Fruit fly (Drosophila melanogaster) whole organism, embryonic: ENCODE data around the gene Cip4.

ENCODE experiments used
- B-H1 ChIP-seq: fragments of 200-800 bp; sonication (Bioruptor generic); IDR thresholded peaks from 3 replicates; pipeline ENCODE4 v1.3.6; 2022; ENCODE audit warnings: missing biosample characterization, missing genetic modification characterization
- CG10321 ChIP-seq: fragments of 200-800 bp; sonication (Bioruptor generic); IDR thresholded peaks from 2 replicates; pipeline ENCODE4 v1.3.6; 2022; ENCODE audit warnings: missing biosample characterization, missing genetic modification characterization
- CG11456 ChIP-seq: fragments of 200-800 bp; sonication (Bioruptor generic); IDR thresholded peaks from 3 replicates; pipeline ENCODE4 v1.3.6; 2022; ENCODE audit warnings: missing biosample characterization, missing genetic modification characterization
- CG12104 ChIP-seq: fragments of 200-800 bp; sonication (Bioruptor generic); optimal IDR thresholded peaks from 3 replicates; lab custom pipeline; 2016; ENCODE audit warnings: missing biosample characterization, missing genetic modification characterization
- CG12942 ChIP-seq: fragments of 200-800 bp; sonication (Bioruptor generic); optimal IDR thresholded peaks from 3 replicates; lab custom pipeline; 2016; ENCODE audit warnings: missing biosample characterization, missing genetic modification characterization
- CG13123 ChIP-seq: fragments of 200-800 bp; sonication (Bioruptor generic); optimal IDR thresholded peaks from 2 replicates; lab custom pipeline; 2016; ENCODE audit warnings: missing biosample characterization, missing genetic modification characterization
- CG14667 ChIP-seq: fragments of 200-800 bp; sonication (Bioruptor generic); IDR thresholded peaks from 2 replicates; pipeline ENCODE4 v1.3.6; 2022; ENCODE audit warnings: missing biosample characterization, missing genetic modification characterization
- CG15073 ChIP-seq: fragments of 200-800 bp; sonication (Bioruptor generic); optimal IDR thresholded peaks from 2 replicates; lab custom pipeline; 2016; ENCODE audit warnings: missing biosample characterization, missing genetic modification characterization
- CG1647 ChIP-seq: fragments of 200-800 bp; sonication (Bioruptor generic); optimal IDR thresholded peaks from 3 replicates; lab custom pipeline; 2016; ENCODE audit warnings: missing biosample characterization, missing genetic modification characterization
- CG17361 ChIP-seq: fragments of 200-800 bp; sonication (Bioruptor generic); IDR thresholded peaks from 3 replicates; pipeline ENCODE4 v1.3.6; 2022; ENCODE audit warnings: missing biosample characterization, missing genetic modification characterization
- CG1832 ChIP-seq: fragments of 200-800 bp; sonication (Bioruptor generic); optimal IDR thresholded peaks from 2 replicates; lab custom pipeline; 2017; ENCODE audit warnings: missing biosample characterization, mild to moderate bottlenecking, missing genetic modification characterization, inconsistent platforms
- CG18619 ChIP-seq: fragments of 200-800 bp; sonication (Bioruptor generic); optimal IDR thresholded peaks from 3 replicates; lab custom pipeline; 2017; ENCODE audit warnings: missing biosample characterization, mild to moderate bottlenecking, missing genetic modification characterization
- CG2116 ChIP-seq: fragments of 200-800 bp; sonication (Bioruptor generic); optimal IDR thresholded peaks from 3 replicates; lab custom pipeline; 2018; ENCODE audit warnings: missing biosample characterization, mild to moderate bottlenecking, missing genetic modification characterization
- CG2678 ChIP-seq: fragments of 200-800 bp; sonication (Bioruptor generic); optimal IDR thresholded peaks from 3 replicates; lab custom pipeline; 2019; ENCODE audit warnings: missing biosample characterization, mild to moderate bottlenecking, missing genetic modification characterization, moderate library complexity
- CG2875 ChIP-seq: fragments of 200-800 bp; sonication (Bioruptor generic); optimal IDR thresholded peaks from 2 replicates; lab custom pipeline; 2017; ENCODE audit warnings: missing biosample characterization, mild to moderate bottlenecking, missing genetic modification characterization, missing genetic modification reagents
- CG3163 ChIP-seq: fragments of 200-800 bp; sonication (Bioruptor generic); optimal IDR thresholded peaks from 3 replicates; lab custom pipeline; 2016; ENCODE audit warnings: missing biosample characterization, missing genetic modification characterization
- CG34376 ChIP-seq: fragments of 200-800 bp; sonication (Bioruptor generic); optimal IDR thresholded peaks from 2 replicates; lab custom pipeline; 2018; ENCODE audit warnings: missing biosample characterization, mild to moderate bottlenecking, missing genetic modification characterization
- CG4617 ChIP-seq: fragments of 200-800 bp; sonication (Bioruptor generic); optimal IDR thresholded peaks from 3 replicates; lab custom pipeline; 2016; ENCODE audit warnings: missing biosample characterization, missing genetic modification characterization, borderline replicate concordance
- CG5245 ChIP-seq: fragments of 200-800 bp; sonication (Bioruptor generic); optimal IDR thresholded peaks from 3 replicates; lab custom pipeline; 2016; ENCODE audit warnings: missing biosample characterization, missing genetic modification characterization
- CG6689 ChIP-seq: fragments of 200-800 bp; sonication (Bioruptor generic); IDR thresholded peaks from 2 replicates; pipeline ENCODE4 v1.3.6; 2022; ENCODE audit warnings: missing biosample characterization, missing genetic modification characterization
- CG8281 ChIP-seq: fragments of 200-800 bp; sonication (Bioruptor generic); optimal IDR thresholded peaks from 2 replicates; lab custom pipeline; 2018; ENCODE audit warnings: missing biosample characterization, mild to moderate bottlenecking, missing genetic modification characterization, moderate library complexity
- CG8290 ChIP-seq, 3 experiments: fragments of 200-800 bp; sonication (Bioruptor generic); optimal IDR thresholded peaks; 2 replicates each; lab custom pipeline; 2016 to 2019; ENCODE audit warnings: missing biosample characterization in 3 of 3, missing genetic modification characterization in 3 of 3, mild to moderate bottlenecking in 2 of 3, moderate library complexity in 1 of 3
- CG8388 ChIP-seq: fragments of 200-800 bp; sonication (Bioruptor generic); optimal IDR thresholded peaks from 2 replicates; lab custom pipeline; 2019; ENCODE audit warnings: missing biosample characterization, mild to moderate bottlenecking, missing genetic modification characterization, moderate library complexity
- CG9215 ChIP-seq: fragments of 200-800 bp; sonication (Bioruptor generic); IDR thresholded peaks from 2 replicates; pipeline ENCODE4 v1.3.6; 2022; ENCODE audit warnings: missing biosample characterization, missing genetic modification characterization
- CG9932 ChIP-seq: fragments of 200-800 bp; sonication (Bioruptor generic); IDR thresholded peaks from 2 replicates; pipeline ENCODE4 v1.3.6; 2022; ENCODE audit warnings: missing biosample characterization, missing genetic modification characterization
- CHES-1-like ChIP-seq: fragments of 200-800 bp; sonication (Bioruptor generic); optimal IDR thresholded peaks from 2 replicates; lab custom pipeline; 2016; ENCODE audit warnings: missing biosample characterization, missing genetic modification characterization
- Dip2 ChIP-seq: fragments of 200-800 bp; sonication (Bioruptor generic); IDR thresholded peaks from 2 replicates; pipeline ENCODE4 v1.3.6; 2022; ENCODE audit warnings: missing biosample characterization, missing genetic modification characterization
- Dip3 ChIP-seq: fragments of 200-800 bp; sonication (Bioruptor generic); optimal IDR thresholded peaks from 3 replicates; lab custom pipeline; 2016; ENCODE audit warnings: missing biosample characterization, missing genetic modification characterization
- HLH3B ChIP-seq: fragments of 200-800 bp; sonication (Bioruptor generic); IDR thresholded peaks from 2 replicates; pipeline ENCODE4 v1.3.6; 2022; ENCODE audit warnings: missing biosample characterization, missing genetic modification characterization
- Hr3 ChIP-seq: fragments of 200-800 bp; sonication (Bioruptor generic); optimal IDR thresholded peaks from 3 replicates; lab custom pipeline; 2016; ENCODE audit warnings: missing biosample characterization, missing genetic modification characterization
- Hr51 ChIP-seq, 2 experiments: fragments of 200-800 bp; sonication (Bioruptor generic); optimal IDR thresholded peaks; 2 replicates in 1 of 2; 3 replicates in 1 of 2; lab custom pipeline; 2016 to 2018; ENCODE audit warnings: missing biosample characterization in 2 of 2, missing genetic modification characterization in 2 of 2, mild to moderate bottlenecking in 1 of 2, moderate library complexity in 1 of 2
- MESR4 ChIP-seq: fragments of 200-800 bp; sonication (Bioruptor generic); optimal IDR thresholded peaks from 2 replicates; lab custom pipeline; 2018; ENCODE audit warnings: missing biosample characterization, mild to moderate bottlenecking, missing genetic modification characterization, moderate library complexity
- Mad ChIP-seq: fragments of 200-800 bp; sonication (Bioruptor generic); optimal IDR thresholded peaks from 2 replicates; lab custom pipeline; 2016; ENCODE audit warnings: missing biosample characterization, missing genetic modification characterization
- Meics ChIP-seq: fragments of 200-800 bp; sonication (Bioruptor generic); optimal IDR thresholded peaks from 2 replicates; lab custom pipeline; 2017; ENCODE audit warnings: missing biosample characterization, mild to moderate bottlenecking, missing genetic modification characterization
- Mes4 ChIP-seq: fragments of 200-800 bp; sonication (Bioruptor generic); optimal IDR thresholded peaks from 2 replicates; lab custom pipeline; 2016; ENCODE audit warnings: missing biosample characterization, missing genetic modification characterization
- Myb ChIP-seq: fragments of 200-800 bp; sonication (Bioruptor generic); optimal IDR thresholded peaks from 2 replicates; lab custom pipeline; 2016; ENCODE audit warnings: missing biosample characterization, missing genetic modification characterization
- Nf-YA ChIP-seq: fragments of 200-800 bp; sonication (Bioruptor generic); IDR thresholded peaks from 2 replicates; pipeline ENCODE4 v1.3.6; 2022; ENCODE audit warnings: missing biosample characterization, missing genetic modification characterization
- Oaz ChIP-seq: fragments of 200-800 bp; sonication (Bioruptor generic); IDR thresholded peaks from 2 replicates; pipeline ENCODE4 v1.3.6; 2022; ENCODE audit warnings: missing biosample characterization, missing genetic modification characterization
- Rfx ChIP-seq: fragments of 200-800 bp; sonication (Bioruptor generic); IDR thresholded peaks from 2 replicates; pipeline ENCODE4 v1.3.6; 2022; ENCODE audit warnings: missing biosample characterization, missing genetic modification characterization
- Trl ChIP-seq, 3 experiments: fragments of >200 bp in 2 of 3; fragments of 200-800 bp in 1 of 3; sonication (Bioruptor generic) in 1 of 3; optimal IDR thresholded peaks; 2 replicates in 1 of 3; 3 replicates in 2 of 3; lab custom pipeline; 2016 to 2017; ENCODE audit warnings: missing biosample characterization in 1 of 3, missing genetic modification characterization in 1 of 3
- abd-A ChIP-seq: fragments of 200-800 bp; sonication (Bioruptor generic); optimal IDR thresholded peaks from 3 replicates; lab custom pipeline; 2019; ENCODE audit warnings: missing biosample characterization, mild to moderate bottlenecking, missing genetic modification characterization, moderate library complexity
- cas ChIP-seq: fragments of 200-800 bp; sonication (Bioruptor generic); IDR thresholded peaks from 2 replicates; pipeline ENCODE4 v1.3.6; 2022; ENCODE audit warnings: missing biosample characterization, missing genetic modification characterization
- dysf ChIP-seq: fragments of 200-800 bp; sonication (Bioruptor generic); IDR thresholded peaks from 3 replicates; pipeline ENCODE4 v1.3.6; 2022; ENCODE audit warnings: missing biosample characterization, missing genetic modification characterization
- emc ChIP-seq: fragments of 200-800 bp; sonication (Bioruptor generic); optimal IDR thresholded peaks from 2 replicates; lab custom pipeline; 2016; ENCODE audit warnings: missing biosample characterization, missing genetic modification characterization
- en ChIP-seq: fragments of 200-800 bp; sonication (Bioruptor generic); optimal IDR thresholded peaks from 2 replicates; lab custom pipeline; 2016; ENCODE audit warnings: missing biosample characterization, missing genetic modification characterization
- inv ChIP-seq: fragments of 200-800 bp; sonication (Bioruptor generic); IDR thresholded peaks from 2 replicates; pipeline ENCODE4 v1.3.6; 2022; ENCODE audit warnings: missing biosample characterization, missing genetic modification characterization; ENCODE audit not compliant: partially characterized antibody
- lilli ChIP-seq: fragments of 200-800 bp; sonication (Bioruptor generic); optimal IDR thresholded peaks from 3 replicates; lab custom pipeline; 2016; ENCODE audit warnings: missing biosample characterization, missing genetic modification characterization
- sqz ChIP-seq: fragments of 200-800 bp; sonication (Bioruptor generic); optimal IDR thresholded peaks from 3 replicates; lab custom pipeline; 2018; ENCODE audit warnings: missing biosample characterization, mild to moderate bottlenecking, missing genetic modification characterization
- stc ChIP-seq: fragments of 200-800 bp; sonication (Bioruptor generic); IDR thresholded peaks from 2 replicates; pipeline ENCODE4 v1.3.6; 2022; ENCODE audit warnings: missing biosample characterization, missing genetic modification characterization
- sug ChIP-seq: fragments of 200-800 bp; optimal IDR thresholded peaks from 2 replicates; lab custom pipeline; 2019; ENCODE audit warnings: missing biosample characterization, mild to moderate bottlenecking, missing genetic modification characterization, moderate library complexity
- vnd ChIP-seq: fragments of 200-800 bp; sonication (Bioruptor generic); IDR thresholded peaks from 3 replicates; pipeline ENCODE4 v1.3.6; 2022; ENCODE audit warnings: missing biosample characterization, missing genetic modification characterization; ENCODE audit not compliant: partially characterized antibody

Cip4 gene

dm6 chr3L:4353657-4354075 is 10.2 kb downstream of the Cip4 start (continued):
- TF ChIP-seq Myb (GFP tag; lab: Kevin White, UChicago) (peak; percentile 17), CG9215 (GFP tag; lab: Robert Waterston, UW) (no peak), Mes4 (GFP tag; lab: Kevin White, UChicago) (peak; percentile 22), CG10321 (no peak), HLH3B (GFP tag; lab: Robert Waterston, UW) (no peak), CG8281 (tag; lab: Kevin White, UChicago) (no peak), Mad (GFP tag; lab: Kevin White, UChicago) (no peak), inv (GFP tag; lab: Robert Waterston, UW) (no peak), Hr3 (peak; percentile 27), CG17361 (GFP tag; lab: Robert Waterston, UW) (no peak; the same call in 2 of the 3 replicates), CG5245 (GFP tag; lab: Kevin White, UChicago) (no peak), CG1647 (GFP tag; lab: Kevin White, UChicago) (no peak), sug (tag; lab: Kevin White, UChicago) (peak; percentile 7), CG8290 (GFP tag; optimal IDR thresholded peaks at IDR 0.05; lab: Kevin White, UChicago) (no peak), CG8290 (tag; optimal IDR thresholded peaks at IDR 0.05; lab: Kevin White, UChicago) (peak in 1 of 2 experiments; percentile 77), CG15073 (GFP tag; lab: Kevin White, UChicago) (no peak), lilli (GFP tag; lab: Kevin White, UChicago) (peak; percentile 39), en (no peak), Hr51 (GFP tag; optimal IDR thresholded peaks at IDR 0.05; lab: Kevin White, UChicago) (peak; percentile 20 to 55), CG11456 (peak; percentile 61; the same call in 1 of the 3 replicates), CG4617 (no peak), CG18619 (peak; percentile 25), abd-A (tag; lab: Kevin White, UChicago) (peak; percentile 63), CG12942 (GFP tag; lab: Kevin White, UChicago) (no peak), stc (GFP tag; lab: Robert Waterston, UW) (no peak), Rfx (GFP tag; lab: Robert Waterston, UW) (peak; percentile 67), Nf-YA (GFP tag; lab: Robert Waterston, UW) (no peak), CG6689 (GFP tag; lab: Robert Waterston, UW) (no peak), CG3163 (GFP tag; lab: Kevin White, UChicago) (no peak), MESR4 (GFP tag; lab: Kevin White, UChicago) (no peak), Trl (optimal IDR thresholded peaks at IDR 0.05; lab: Kevin White, UChicago) (no peak), Trl (GFP tag; optimal IDR thresholded peaks at IDR 0.05; lab: Kevin White, UChicago) (peak; percentile 56), cas (no peak), Dip3 (GFP tag; lab: Kevin White, UChicago) (peak; percentile 39), Dip2 (no peak), CG1832 (no peak), CG14667 (GFP tag; lab: Robert Waterston, UW) (no peak), CG9932 (0 out of 2 replicates have a peak, but pooled peaks have one; percentile 31), CG2678 (tag; lab: Kevin White, UChicago) (peak; percentile 61), CG34376 (GFP tag; lab: Kevin White, UChicago) (no peak), CG8388 (GFP tag; lab: Kevin White, UChicago) (no peak), dysf (GFP tag; lab: Robert Waterston, UW) (peak; percentile 42; the same call in 1 of the 3 replicates), B-H1 (GFP tag; lab: Robert Waterston, UW) (peak; percentile 21; the same call in 1 of the 3 replicates), vnd (GFP tag; lab: Robert Waterston, UW) (no peak), Meics (GFP tag; lab: Kevin White, UChicago) (peak; percentile 59), Oaz (no peak), emc (no peak), sqz (GFP tag; lab: Kevin White, UChicago) (peak; percentile 53), CHES-1-like (GFP tag; lab: Kevin White, UChicago) (no peak), CG12104 (GFP tag; lab: Kevin White, UChicago) (no peak), CG2875 (no peak), CG2116 (GFP tag; lab: Kevin White, UChicago) (no peak), CG13123 (GFP tag; lab: Kevin White, UChicago) (no peak)
